Worm (Caenorhabditis elegans): ENCODE measurements around the gene ilys-4.

Gene ilys-4

DNA sequence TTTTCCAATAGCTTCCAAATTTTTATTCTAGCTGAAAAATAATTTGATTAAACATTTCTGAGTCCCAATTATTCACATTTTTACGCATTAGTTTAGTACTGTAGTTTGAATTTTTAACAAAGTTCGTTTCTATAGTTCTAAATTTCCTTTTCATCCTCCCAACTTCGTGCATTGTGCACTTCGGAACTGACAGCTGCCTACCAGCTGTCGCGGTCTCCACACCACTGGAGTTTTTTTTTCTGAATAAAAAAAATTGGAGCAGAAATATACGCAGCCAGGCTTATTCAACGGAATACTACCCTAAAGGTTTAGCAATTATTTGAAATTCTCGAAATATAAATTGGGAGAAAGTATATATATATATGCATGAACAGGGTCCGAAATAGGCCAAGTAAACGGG, 48.1 kb downstream of the ilys-4 start:
- no peak for TF ChIP-seq dpff-1 (tag; optimal IDR thresholded peaks at IDR 0.05)
- TF ChIP-seq Y79H2A.3 (GFP tag; conservative IDR thresholded peaks at IDR 0.05): no peak
- no peak for TF ChIP-seq ZK185.1 (tag; optimal IDR thresholded peaks at IDR 0.05; ENCODE audit: poor library complexity, severe bottlenecking)
- no peak for TF ChIP-seq F55B11.4 (tag; optimal IDR thresholded peaks at IDR 0.05; ENCODE audit: borderline replicate concordance, insufficient read depth)
- TF ChIP-seq K12H6.12 (tag; optimal IDR thresholded peaks at IDR 0.05): no peak
- no peak for TF ChIP-seq somi-1 (GFP tag; optimal IDR thresholded peaks at IDR 0.05)

ce11 chrIV:7846386-7846785, 51.0 kb downstream of the ilys-4 start, which contains the start of gene C06A6.2:
TSS of gene C06A6.2 (plus strand) at chrIV:7846622.
- TF ChIP-seq dpff-1 (tag; optimal IDR thresholded peaks at IDR 0.05) (no peak), hlh-12 (tag; optimal IDR thresholded peaks at IDR 0.05) (no peak), dpl-1 (GFP tag; optimal IDR thresholded peaks at IDR 0.05) (no peak), attf-3 (GFP tag; conservative IDR thresholded peaks at IDR 0.05) (no peak), nfya-2 (GFP tag; IDR thresholded peaks at IDR 0.05) (no peak), ceh-91 (GFP tag; IDR thresholded peaks at IDR 0.05) (no peak), B0336.3 (GFP tag; IDR thresholded peaks at IDR 0.05) (no peak), T26A5.8 (tag; optimal IDR thresholded peaks at IDR 0.05) (no peak), T07F8.4 (tag; optimal IDR thresholded peaks at IDR 0.05) (no peak), bed-2 (GFP tag; IDR thresholded peaks at IDR 0.05) (no peak), D2030.7 (GFP tag; IDR thresholded peaks at IDR 0.05) (no peak)
